Worm (Caenorhabditis elegans): Measurements from ENCODE around the gene C03B8.3.

Gene C03B8.3

ce11 chrIII:7734105-7734504 is 22.0 kb downstream of the C03B8.3 start:
- TF ChIP-seq ZK546.5 (tag; optimal IDR thresholded peaks at IDR 0.05) (no peak), nhr-43 (tag; optimal IDR thresholded peaks at IDR 0.05; ENCODE audit: poor library complexity, severe bottlenecking) (peak; percentile 25)

ce11 chrIII:7736003-7736402 is 23.9 kb downstream of the C03B8.3 start:
- no peak for TF ChIP-seq sea-2 (GFP tag; optimal IDR thresholded peaks at IDR 0.05)
- no peak for TF ChIP-seq ztf-4 (tag; optimal IDR thresholded peaks at IDR 0.05)
- TF ChIP-seq nhr-12 (tag; optimal IDR thresholded peaks at IDR 0.05), result no peak
- TF ChIP-seq elt-1 (tag; optimal IDR thresholded peaks at IDR 0.05), result no peak
- TF ChIP-seq ceh-28 (tag; optimal IDR thresholded peaks at IDR 0.05), result no peak

- no peak for TF ChIP-seq eor-1 (tag; optimal IDR thresholded peaks at IDR 0.05)
- TF ChIP-seq R02D3.7 (tag; optimal IDR thresholded peaks at IDR 0.05), result no peak
- TF ChIP-seq jun-1 (tag; optimal IDR thresholded peaks at IDR 0.05), result no peak
- no peak for TF ChIP-seq daf-12 (tag; optimal IDR thresholded peaks at IDR 0.05)
- TF ChIP-seq nhr-76 (tag; optimal IDR thresholded peaks at IDR 0.05), result no peak
- no peak for TF ChIP-seq ztf-11 (tag; optimal IDR thresholded peaks at IDR 0.05)
- no peak for TF ChIP-seq ceh-82 (tag; optimal IDR thresholded peaks at IDR 0.05)
- TF ChIP-seq nfya-1 (tag; optimal IDR thresholded peaks at IDR 0.05; ENCODE audit: insufficient read depth), result no peak
- no peak for TF ChIP-seq nhr-25 (tag; optimal IDR thresholded peaks at IDR 0.05)
- TF ChIP-seq ztf-4 (tag; optimal IDR thresholded peaks at IDR 0.05), result no peak
- TF ChIP-seq elt-3 (tag; optimal IDR thresholded peaks at IDR 0.05), result no peak
Measured at ce11 chrIII:7736806-7737205, 24.7 kb downstream of the C03B8.3 start.

- peak; percentile 40 for TF ChIP-seq ama-1 (optimal IDR thresholded peaks at IDR 0.05)
- TF ChIP-seq nhr-77 (tag; optimal IDR thresholded peaks at IDR 0.05), result no peak
- TF ChIP-seq ztf-4 (tag; optimal IDR thresholded peaks at IDR 0.05), result peak; percentile 40
- TF ChIP-seq nhr-76 (tag; optimal IDR thresholded peaks at IDR 0.05), result no peak
- TF ChIP-seq unc-39 (tag; optimal IDR thresholded peaks at IDR 0.05), result no peak
- no peak for TF ChIP-seq eor-1 (tag; optimal IDR thresholded peaks at IDR 0.05)
- no peak for TF ChIP-seq snpc-4 (tag; optimal IDR thresholded peaks at IDR 0.05)
- peak; percentile 3 for TF ChIP-seq lsy-12 (tag; optimal IDR thresholded peaks at IDR 0.05)
- TF ChIP-seq jun-1 (tag; optimal IDR thresholded peaks at IDR 0.05), result peak; percentile 31
Measured at ce11 chrIII:7737646-7738258, 25.6 kb downstream of the C03B8.3 start.

DNA sequence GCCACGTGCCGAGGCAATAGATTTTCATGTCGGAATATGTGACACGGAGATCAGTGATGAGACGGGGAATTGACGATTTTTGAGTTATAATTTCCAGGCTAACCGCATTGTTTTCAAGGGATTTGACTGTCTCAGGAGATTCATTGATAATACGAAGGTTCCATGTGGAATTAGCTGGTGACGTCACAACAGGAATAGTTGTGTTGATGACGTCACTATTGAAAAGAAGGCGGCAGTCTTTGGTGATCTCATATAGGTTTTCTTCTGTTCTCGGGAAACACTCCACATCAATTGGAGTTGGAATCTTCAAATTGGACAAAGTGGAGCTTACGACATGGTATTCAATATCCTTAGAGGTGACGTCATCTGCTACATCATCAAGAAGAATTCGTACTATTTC is 31.1 kb downstream of the C03B8.3 start:
- TF ChIP-seq elt-2 (tag; optimal IDR thresholded peaks at IDR 0.05) (no peak), nfya-1 (tag; optimal IDR thresholded peaks at IDR 0.05; ENCODE audit: insufficient read depth) (no peak), pha-4 (tag; optimal IDR thresholded peaks at IDR 0.05) (no peak), lin-15B (tag; optimal IDR thresholded peaks at IDR 0.05) (no peak), elt-3 (tag; optimal IDR thresholded peaks at IDR 0.05) (no peak), R02D3.7 (tag; optimal IDR thresholded peaks at IDR 0.05) (no peak), sea-2 (GFP tag; optimal IDR thresholded peaks at IDR 0.05) (no peak), mdl-1 (tag; optimal IDR thresholded peaks at IDR 0.05) (no peak), mml-1 (tag; optimal IDR thresholded peaks at IDR 0.05) (no peak), nhr-12 (tag; optimal IDR thresholded peaks at IDR 0.05) (no peak), nhr-25 (tag; optimal IDR thresholded peaks at IDR 0.05) (no peak), egl-27 (tag; optimal IDR thresholded peaks at IDR 0.05) (no peak), nhr-28 (tag; optimal IDR thresholded peaks at IDR 0.05) (no peak), pqm-1 (tag; optimal IDR thresholded peaks at IDR 0.05) (no peak), lin-39 (tag; optimal IDR thresholded peaks at IDR 0.05) (no peak), fos-1 (tag; optimal IDR thresholded peaks at IDR 0.05) (no peak), nhr-23 (tag; optimal IDR thresholded peaks at IDR 0.05) (no peak)

- TF ChIP-seq tbx-2 (tag; optimal IDR thresholded peaks at IDR 0.05) (no peak), fkh-2 (tag; optimal IDR thresholded peaks at IDR 0.05) (no peak), pha-4 (tag; optimal IDR thresholded peaks at IDR 0.05) (no peak), ceh-16 (tag; optimal IDR thresholded peaks at IDR 0.05) (no peak), nhr-11 (tag; optimal IDR thresholded peaks at IDR 0.05) (no peak), mml-1 (tag; optimal IDR thresholded peaks at IDR 0.05) (no peak), nhr-23 (tag; optimal IDR thresholded peaks at IDR 0.05) (no peak), unc-62 (GFP tag; optimal IDR thresholded peaks at IDR 0.05) (no peak), nhr-25 (tag; optimal IDR thresholded peaks at IDR 0.05) (no peak)
Measured at ce11 chrIII:7754348-7754747, 42.2 kb downstream of the C03B8.3 start, which contains the start of gene cdh-3. TSS of gene cdh-3 (minus strand) at chrIII:7754448.

Measured in whole organism, L3 larva.